Worm (Caenorhabditis elegans) whole organism, L4 larva: ENCODE results near the gene K08B5.1.

Experiments used
- T20F7.1 ChIP-seq: fragments of 200-800 bp; sonication (Bioruptor generic); optimal IDR thresholded peaks from 2 replicates; lab custom pipeline; 2018; ENCODE audit warnings: mild to moderate bottlenecking, missing genetic modification characterization, missing compliant biosample characterization
- dmd-8 ChIP-seq: fragments of 200-800 bp; sonication (Bioruptor generic); IDR thresholded peaks from 2 replicates; pipeline ENCODE4 v1.3.6; 2022; ENCODE audit warnings: missing genetic modification characterization, missing compliant biosample characterization
- dve-1 ChIP-seq: sonication (generic microtip); optimal IDR thresholded peaks from 2 replicates; lab custom pipeline; 2017; ENCODE audit warnings: antibody characterized with exemption, mild to moderate bottlenecking, missing genetic modification characterization, missing compliant biosample characterization; ENCODE audit not compliant: insufficient read depth
- egl-27 ChIP-seq: sonication (generic microtip); optimal IDR thresholded peaks from 3 replicates; lab custom pipeline; 2017; ENCODE audit warnings: missing biosample characterization, missing genetic modification reagents, missing genetic modification characterization
- jun-1 ChIP-seq: fragments of 150-350 bp; optimal IDR thresholded peaks from 2 replicates; lab custom pipeline; 2014; ENCODE audit warnings: missing biosample characterization, missing genetic modification reagents, missing genetic modification characterization
- nhr-28 ChIP-seq: fragments of 150-350 bp; optimal IDR thresholded peaks from 2 replicates; lab custom pipeline; 2014; ENCODE audit warnings: missing biosample characterization, missing genetic modification characterization
- nhr-77 ChIP-seq: fragments of 150-350 bp; optimal IDR thresholded peaks from 2 replicates; lab custom pipeline; 2014; ENCODE audit warnings: missing biosample characterization, missing genetic modification characterization
- sdz-12 ChIP-seq: fragments of 200-800 bp; sonication (Bioruptor generic); optimal IDR thresholded peaks from 2 replicates; lab custom pipeline; 2018; ENCODE audit warnings: mild to moderate bottlenecking, missing genetic modification characterization, missing compliant biosample characterization
- unc-62 ChIP-seq, 3 experiments: fragments of 150-350 bp in 1 of 3; sonication (generic microtip); optimal IDR thresholded peaks in 2 of 3; peaks in 1 of 3; 1 replicate in 1 of 3; 2 replicates in 2 of 3; lab custom pipeline; 2014 to 2017; ENCODE audit warnings: missing biosample characterization in 3 of 3, missing genetic modification characterization in 3 of 3, missing genetic modification reagents in 3 of 3, missing genotype in 1 of 3
- ztf-11 ChIP-seq: fragments of 150-350 bp; optimal IDR thresholded peaks from 2 replicates; lab custom pipeline; 2014; ENCODE audit warnings: missing biosample characterization, missing genetic modification characterization

DNA sequence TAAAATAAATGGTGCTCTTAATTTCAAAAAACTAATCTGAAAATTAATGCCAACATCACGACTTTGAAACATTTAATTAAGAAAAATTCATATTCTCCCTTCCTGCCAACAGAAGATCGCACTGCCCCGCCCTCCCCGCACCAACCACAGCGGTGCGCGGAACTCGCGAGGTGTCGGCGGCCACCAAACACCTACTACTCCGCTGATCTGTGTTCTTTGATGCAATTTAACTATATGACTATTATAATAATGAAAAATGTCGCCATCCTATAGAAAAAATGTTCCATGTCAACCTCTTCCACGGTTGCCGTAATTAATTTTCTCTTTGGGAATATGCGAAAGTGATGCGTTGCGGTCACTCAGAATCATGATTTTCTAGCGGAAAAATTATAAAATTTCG, 7.5 kb downstream of the K08B5.1 start:
- TF ChIP-seq egl-27 (tag; lab: Kevin White, UChicago) (no peak), nhr-77 (tag; lab: Kevin White, UChicago) (no peak), dve-1 (no peak), T20F7.1 (no peak), ztf-11 (no peak), sdz-12 (GFP tag; lab: Kevin White, UChicago) (no peak), nhr-28 (tag; lab: Kevin White, UChicago) (no peak), unc-62 (GFP tag; optimal IDR thresholded peaks at IDR 0.05 in 1 of 2; lab: Kevin White, UChicago) (no peak), unc-62 (tag; optimal IDR thresholded peaks at IDR 0.05; lab: Kevin White, UChicago) (no peak), jun-1 (tag; lab: Kevin White, UChicago) (no peak), dmd-8 (GFP tag; lab: Robert Waterston, UW) (no peak)
